Worm (Caenorhabditis elegans) whole organism, late embryonic: Measurements from ENCODE around the gene F32D1.3.

Source experiments
- K02D7.2 ChIP-seq: sonication (generic microtip); optimal IDR thresholded peaks from 2 replicates; lab custom pipeline; 2017; ENCODE audit warnings: mild to moderate bottlenecking, missing genetic modification characterization, missing compliant biosample characterization
- ahr-1 ChIP-seq: sonication (generic microtip); optimal IDR thresholded peaks from 2 replicates; lab custom pipeline; 2016; ENCODE audit warnings: missing genetic modification characterization, missing compliant biosample characterization
- ceh-9 ChIP-seq: sonication (generic microtip); optimal IDR thresholded peaks from 2 replicates; lab custom pipeline; 2016; ENCODE audit warnings: mild to moderate bottlenecking, missing genetic modification characterization, inconsistent platforms, missing compliant biosample characterization
- ets-4 ChIP-seq: sonication (generic microtip); optimal IDR thresholded peaks from 2 replicates; lab custom pipeline; 2016; ENCODE audit warnings: missing genetic modification characterization, missing compliant biosample characterization
- eyg-1 ChIP-seq: sonication (generic microtip); optimal IDR thresholded peaks from 2 replicates; lab custom pipeline; 2016; ENCODE audit warnings: missing genotype, missing genetic modification characterization, missing compliant biosample characterization
- fkh-10 ChIP-seq: fragments of 150-350 bp; optimal IDR thresholded peaks from 2 replicates; lab custom pipeline; 2014; ENCODE audit warnings: missing biosample characterization, missing genetic modification reagents, missing genetic modification characterization
- pqm-1 ChIP-seq: sonication (generic microtip); optimal IDR thresholded peaks from 2 replicates; lab custom pipeline; 2016; ENCODE audit warnings: missing genetic modification characterization, missing compliant biosample characterization

ce11 chrV:4371309-4371933 is 10.1 kb upstream of the F32D1.3 start, which contains the start of the genes gmpr-1 and fipp-1:
- TF ChIP-seq K02D7.2 (tag; lab: Kevin White, UChicago) (no peak), ceh-9 (tag; lab: Kevin White, UChicago) (no peak), pqm-1 (tag; lab: Kevin White, UChicago) (no peak), ets-4 (no peak), fkh-10 (GFP tag; lab: Kevin White, UChicago) (no peak), eyg-1 (tag; lab: Kevin White, UChicago) (no peak), ahr-1 (tag; lab: Kevin White, UChicago) (no peak)
